Fruit fly (Drosophila melanogaster) whole organism, embryonic: ENCODE measurements around the gene Lcp65Ac.

ENCODE experiments used
- Awh ChIP-seq: fragments of 200-800 bp; sonication (Bioruptor generic); IDR thresholded peaks from 2 replicates; pipeline ENCODE4, ENCODE4 v1.3.6; 2022; ENCODE audit warnings: missing biosample characterization, missing genetic modification characterization
- B-H1 ChIP-seq: fragments of 200-800 bp; sonication (Bioruptor generic); IDR thresholded peaks from 3 replicates; pipeline ENCODE4 v1.3.6; 2022; ENCODE audit warnings: missing biosample characterization, missing genetic modification characterization
- C15 ChIP-seq: fragments of 200-800 bp; sonication (Bioruptor generic); IDR thresholded peaks from 3 replicates; pipeline ENCODE4 v1.3.6; 2022; ENCODE audit warnings: missing biosample characterization, missing genetic modification characterization
- CG10431 ChIP-seq: fragments of 200-800 bp; sonication (Bioruptor generic); optimal IDR thresholded peaks from 3 replicates; lab custom pipeline; 2018; ENCODE audit warnings: missing biosample characterization, mild to moderate bottlenecking, missing genetic modification characterization
- CG11398 ChIP-seq: fragments of 200-800 bp; sonication (Bioruptor generic); optimal IDR thresholded peaks from 2 replicates; lab custom pipeline; 2016; ENCODE audit warnings: missing biosample characterization, missing genetic modification characterization
- CG11456 ChIP-seq: fragments of 200-800 bp; sonication (Bioruptor generic); IDR thresholded peaks from 3 replicates; pipeline ENCODE4 v1.3.6; 2022; ENCODE audit warnings: missing biosample characterization, missing genetic modification characterization
- CG12942 ChIP-seq: fragments of 200-800 bp; sonication (Bioruptor generic); optimal IDR thresholded peaks from 3 replicates; lab custom pipeline; 2016; ENCODE audit warnings: missing biosample characterization, missing genetic modification characterization
- CG13894 ChIP-seq: fragments of 200-800 bp; sonication (Bioruptor generic); optimal IDR thresholded peaks from 3 replicates; lab custom pipeline; 2018; ENCODE audit warnings: missing biosample characterization, mild to moderate bottlenecking, missing genetic modification characterization, moderate library complexity
- CG15514 ChIP-seq: fragments of 200-800 bp; sonication (Bioruptor generic); optimal IDR thresholded peaks from 3 replicates; lab custom pipeline; 2017; ENCODE audit warnings: missing biosample characterization, missing genetic modification characterization, mild to moderate bottlenecking, moderate library complexity, missing genetic modification reagents
- CG15601 ChIP-seq: fragments of 200-800 bp; sonication (Bioruptor generic); optimal IDR thresholded peaks from 3 replicates; lab custom pipeline; 2019; ENCODE audit warnings: missing biosample characterization, mild to moderate bottlenecking, missing genetic modification characterization, moderate library complexity
- CG17359 ChIP-seq: fragments of 200-800 bp; sonication (Bioruptor generic); optimal IDR thresholded peaks from 3 replicates; lab custom pipeline; 2018; ENCODE audit warnings: missing biosample characterization, mild to moderate bottlenecking, missing genetic modification characterization, moderate library complexity
- CG1792 ChIP-seq: fragments of 200-800 bp; sonication (Bioruptor generic); optimal IDR thresholded peaks from 2 replicates; lab custom pipeline; 2016; ENCODE audit warnings: missing biosample characterization, missing genetic modification characterization
- CG1832 ChIP-seq: fragments of 200-800 bp; sonication (Bioruptor generic); optimal IDR thresholded peaks from 2 replicates; lab custom pipeline; 2017; ENCODE audit warnings: missing biosample characterization, mild to moderate bottlenecking, missing genetic modification characterization, inconsistent platforms
- CG30431 ChIP-seq: fragments of 200-800 bp; sonication (Bioruptor generic); optimal IDR thresholded peaks from 2 replicates; lab custom pipeline; 2017; ENCODE audit warnings: missing biosample characterization, missing genetic modification characterization
- CG3847 ChIP-seq: fragments of 200-800 bp; sonication (Bioruptor generic); IDR thresholded peaks from 2 replicates; pipeline ENCODE4 v1.3.6; 2022; ENCODE audit warnings: missing biosample characterization, missing genetic modification characterization
- CG6272 ChIP-seq: fragments of 200-800 bp; sonication (Bioruptor generic); IDR thresholded peaks from 2 replicates; pipeline ENCODE4 v1.3.6; 2022; ENCODE audit warnings: missing biosample characterization, missing genetic modification characterization
- CG6813 ChIP-seq: fragments of 200-800 bp; sonication (Bioruptor generic); optimal IDR thresholded peaks from 2 replicates; lab custom pipeline; 2017; ENCODE audit warnings: missing biosample characterization, missing genetic modification characterization, mild to moderate bottlenecking, moderate library complexity, missing genetic modification reagents
- CG6854 ChIP-seq: fragments of 200-800 bp; sonication (Bioruptor generic); optimal IDR thresholded peaks from 3 replicates; lab custom pipeline; 2017; ENCODE audit warnings: missing biosample characterization, mild to moderate bottlenecking, missing genetic modification characterization
- CG8944 ChIP-seq: fragments of 200-800 bp; sonication (Bioruptor generic); optimal IDR thresholded peaks from 3 replicates; lab custom pipeline; 2016; ENCODE audit warnings: missing biosample characterization, missing genetic modification characterization
- CG9437 ChIP-seq: fragments of 200-800 bp; sonication (Bioruptor generic); optimal IDR thresholded peaks from 2 replicates; lab custom pipeline; 2018; ENCODE audit warnings: missing biosample characterization, mild to moderate bottlenecking, missing genetic modification characterization
- Doc2 ChIP-seq: fragments of 200-800 bp; sonication (Bioruptor generic); IDR thresholded peaks from 2 replicates; pipeline ENCODE4 v1.3.6; 2022; ENCODE audit warnings: missing biosample characterization, missing genetic modification characterization
- ERR ChIP-seq: fragments of 200-800 bp; sonication (Bioruptor generic); optimal IDR thresholded peaks from 2 replicates; lab custom pipeline; 2016; ENCODE audit warnings: missing biosample characterization, missing genetic modification characterization
- H15 ChIP-seq: fragments of 200-800 bp; sonication (Bioruptor generic); IDR thresholded peaks from 3 replicates; pipeline ENCODE4 v1.3.6; 2022; ENCODE audit warnings: missing biosample characterization, missing genetic modification characterization
- HLHmδ ChIP-seq: fragments of 200-800 bp; sonication (Bioruptor generic); optimal IDR thresholded peaks from 2 replicates; lab custom pipeline; 2018; ENCODE audit warnings: missing biosample characterization, mild to moderate bottlenecking, missing genetic modification characterization, moderate library complexity
- Ptx1 ChIP-seq: fragments of 200-800 bp; sonication (Bioruptor generic); IDR thresholded peaks from 2 replicates; pipeline ENCODE4 v1.3.6; 2022; ENCODE audit warnings: missing biosample characterization, missing genetic modification characterization
- Stat92E ChIP-seq, 3 experiments: fragments of >200 bp in 2 of 3; fragments of 200-800 bp in 1 of 3; sonication (Bioruptor generic) in 1 of 3; optimal IDR thresholded peaks; 2 replicates each; lab custom pipeline; 2017 to 2019; ENCODE audit warnings: missing biosample characterization in 3 of 3, missing genetic modification characterization in 3 of 3, mild to moderate bottlenecking in 1 of 3, moderate library complexity in 1 of 3
- Tbp ChIP-seq: fragments of >200 bp; optimal IDR thresholded peaks from 2 replicates; lab custom pipeline; 2018; ENCODE audit warnings: missing biosample characterization, missing genetic modification characterization
- Xrp1 ChIP-seq: fragments of 200-800 bp; sonication (Bioruptor generic); IDR thresholded peaks from 2 replicates; pipeline ENCODE4 v1.3.6; 2022; ENCODE audit warnings: missing biosample characterization, missing genetic modification characterization
- abd-A ChIP-seq: fragments of 200-800 bp; sonication (Bioruptor generic); optimal IDR thresholded peaks from 3 replicates; lab custom pipeline; 2019; ENCODE audit warnings: missing biosample characterization, mild to moderate bottlenecking, missing genetic modification characterization, moderate library complexity
- aop ChIP-seq: fragments of 200-800 bp; sonication (Bioruptor generic); IDR thresholded peaks from 2 replicates; pipeline ENCODE4 v1.3.6; 2022; ENCODE audit warnings: missing biosample characterization, missing genetic modification characterization
- bcd ChIP-seq: fragments of 200-800 bp; sonication (Bioruptor generic); optimal IDR thresholded peaks from 2 replicates; lab custom pipeline; 2017; ENCODE audit warnings: missing biosample characterization, mild to moderate bottlenecking, missing genetic modification characterization
- chinmo ChIP-seq: fragments of 200-800 bp; sonication (Bioruptor generic); IDR thresholded peaks from 4 replicates; pipeline ENCODE4 v1.3.6; 2022; ENCODE audit warnings: missing biosample characterization, missing genetic modification characterization; ENCODE audit not compliant: partially characterized antibody
- chn ChIP-seq: fragments of 200-800 bp; sonication (Bioruptor generic); optimal IDR thresholded peaks from 2 replicates; lab custom pipeline; 2016; ENCODE audit warnings: missing biosample characterization, missing genetic modification characterization
- disco-r ChIP-seq: fragments of 200-800 bp; sonication (Bioruptor generic); optimal IDR thresholded peaks from 2 replicates; lab custom pipeline; 2016; ENCODE audit warnings: missing biosample characterization, missing genetic modification characterization
- eyg ChIP-seq: fragments of 200-800 bp; sonication (Bioruptor generic); optimal IDR thresholded peaks from 3 replicates; lab custom pipeline; 2016; ENCODE audit warnings: missing biosample characterization, missing genetic modification characterization
- grn ChIP-seq: fragments of 200-800 bp; sonication (Bioruptor generic); optimal IDR thresholded peaks from 3 replicates; lab custom pipeline; 2017; ENCODE audit warnings: missing biosample characterization, missing genetic modification characterization
- nau ChIP-seq: fragments of 200-800 bp; sonication (Bioruptor generic); optimal IDR thresholded peaks from 3 replicates; lab custom pipeline; 2017; ENCODE audit warnings: missing biosample characterization, mild to moderate bottlenecking, missing genetic modification characterization, missing genetic modification reagents
- oc ChIP-seq: fragments of 200-800 bp; sonication (Bioruptor generic); optimal IDR thresholded peaks from 2 replicates; lab custom pipeline; 2018; ENCODE audit warnings: missing biosample characterization, mild to moderate bottlenecking, missing genetic modification characterization, moderate library complexity
- rib ChIP-seq: fragments of 200-800 bp; sonication (Bioruptor generic); IDR thresholded peaks from 2 replicates; pipeline ENCODE4 v1.3.6; 2022; ENCODE audit warnings: missing biosample characterization, missing genetic modification characterization
- row ChIP-seq: fragments of 200-800 bp; sonication (Bioruptor generic); IDR thresholded peaks from 3 replicates; pipeline ENCODE4 v1.3.6; 2022; ENCODE audit warnings: missing biosample characterization, missing genetic modification characterization
- sd ChIP-seq: fragments of 200-800 bp; sonication (Bioruptor generic); optimal IDR thresholded peaks from 3 replicates; lab custom pipeline; 2018; ENCODE audit warnings: missing biosample characterization, mild to moderate bottlenecking, missing genetic modification characterization, moderate library complexity
- shn ChIP-seq: fragments of 200-800 bp; sonication (Bioruptor generic); optimal IDR thresholded peaks from 3 replicates; lab custom pipeline; 2016; ENCODE audit warnings: missing biosample characterization, missing genetic modification characterization
- slbo ChIP-seq: fragments of 200-800 bp; sonication (Bioruptor generic); IDR thresholded peaks from 2 replicates; pipeline ENCODE4 v1.3.6; 2022; ENCODE audit warnings: missing biosample characterization, missing genetic modification characterization
- sug ChIP-seq: fragments of 200-800 bp; optimal IDR thresholded peaks from 2 replicates; lab custom pipeline; 2019; ENCODE audit warnings: missing biosample characterization, mild to moderate bottlenecking, missing genetic modification characterization, moderate library complexity
- toy ChIP-seq: fragments of 200-800 bp; sonication (Bioruptor generic); IDR thresholded peaks from 2 replicates; pipeline ENCODE4 v1.3.6; 2022; ENCODE audit warnings: missing biosample characterization, missing genetic modification characterization
- vvl ChIP-seq: fragments of 200-800 bp; sonication (Bioruptor generic); IDR thresholded peaks from 2 replicates; pipeline ENCODE4 v1.3.6; 2022; ENCODE audit warnings: missing biosample characterization, missing genetic modification characterization
- zf30C ChIP-seq: fragments of 200-800 bp; sonication (Bioruptor generic); optimal IDR thresholded peaks from 3 replicates; lab custom pipeline; 2018; ENCODE audit warnings: missing biosample characterization, mild to moderate bottlenecking, missing genetic modification characterization
- zfh1 ChIP-seq: fragments of 200-800 bp; sonication (Bioruptor generic); IDR thresholded peaks from 3 replicates; pipeline ENCODE4 v1.3.6; 2022; ENCODE audit warnings: missing biosample characterization, missing genetic modification characterization

Gene Lcp65Ac

dm6 chr3L:6138018-6138417, 6.6 kb upstream of the Lcp65Ac start, which contains the start of gene Lcp65Ae (continued):
- TF ChIP-seq Stat92E (GFP tag; optimal IDR thresholded peaks at IDR 0.05; lab: Kevin White, UChicago) (no peak), Tbp (GFP tag; lab: Kevin White, UChicago) (no peak), row (GFP tag; lab: Robert Waterston, UW) (no peak)
- TF ChIP-seq, all 482 proteins: peak for 0

dm6 chr3L:6138586-6138985, 6.0 kb upstream of the Lcp65Ac start:
- TF ChIP-seq B-H1 (GFP tag; lab: Robert Waterston, UW) (no peak), nau (no peak), Xrp1 (GFP tag; lab: Robert Waterston, UW) (no peak), CG11398 (GFP tag; lab: Kevin White, UChicago) (no peak), chinmo (GFP tag; lab: Robert Waterston, UW) (peak; percentile 79; the same call in 3 of the 4 replicates), zfh1 (GFP tag; lab: Robert Waterston, UW) (no peak), aop (GFP tag; lab: Robert Waterston, UW) (no peak), Doc2 (GFP tag; lab: Robert Waterston, UW) (no peak), CG8944 (GFP tag; lab: Kevin White, UChicago) (no peak), CG1832 (no peak), sd (tag; lab: Kevin White, UChicago) (peak; percentile 51), vvl (GFP tag; lab: Robert Waterston, UW) (peak; percentile 76), abd-A (tag; lab: Kevin White, UChicago) (peak; percentile 62), rib (GFP tag; lab: Robert Waterston, UW) (peak; percentile 51; the same call in 1 of the 2 replicates), HLHmδ (GFP tag; lab: Kevin White, UChicago) (no peak), sug (tag; lab: Kevin White, UChicago) (no peak), CG15601 (tag; lab: Kevin White, UChicago) (no peak)
- TF ChIP-seq, all 482 proteins: peak for 5

- no peak for TF ChIP-seq zf30C
- no peak for TF ChIP-seq disco-r (GFP tag; lab: Kevin White, UChicago)
- TF ChIP-seq CG3847, result no peak
- no peak for TF ChIP-seq CG30431 (GFP tag; lab: Kevin White, UChicago)
- TF ChIP-seq sug (tag; lab: Kevin White, UChicago), result no peak
- no peak for TF ChIP-seq CG1792 (GFP tag; lab: Kevin White, UChicago)
- no peak for TF ChIP-seq toy
- no peak for TF ChIP-seq CG6813 (GFP tag; lab: Kevin White, UChicago)
- no peak for TF ChIP-seq CG6272 (GFP tag; lab: Robert Waterston, UW)
- TF ChIP-seq Ptx1 (GFP tag; lab: Robert Waterston, UW), result no peak
- peak; percentile 55 for TF ChIP-seq Awh (GFP tag; lab: Robert Waterston, UW)
- TF ChIP-seq CG10431 (GFP tag; lab: Kevin White, UChicago), result no peak
- no peak for TF ChIP-seq CG15514 (GFP tag; lab: Kevin White, UChicago)
- no peak for TF ChIP-seq CG13894
- TF ChIP-seq C15 (GFP tag; lab: Robert Waterston, UW), result no peak
- TF ChIP-seq CG11456 (GFP tag; lab: Robert Waterston, UW), result no peak
- no peak for TF ChIP-seq chn (GFP tag; lab: Kevin White, UChicago)
- TF ChIP-seq bcd (GFP tag; lab: Kevin White, UChicago), result no peak
- no peak for TF ChIP-seq shn
- TF ChIP-seq slbo (GFP tag; lab: Robert Waterston, UW), result no peak
- TF ChIP-seq H15 (GFP tag; lab: Robert Waterston, UW), result no peak
- no peak for TF ChIP-seq CG9437 (GFP tag; lab: Kevin White, UChicago)
- TF ChIP-seq CG6854 (GFP tag; lab: Kevin White, UChicago), result no peak
- no peak for TF ChIP-seq CG12942 (GFP tag; lab: Kevin White, UChicago)
- no peak for TF ChIP-seq eyg (GFP tag; lab: Kevin White, UChicago)
- TF ChIP-seq oc (tag; lab: Kevin White, UChicago), result peak; percentile 22
- peak; percentile 15 for TF ChIP-seq sd (tag; lab: Kevin White, UChicago)
- no peak for TF ChIP-seq ERR (GFP tag; lab: Kevin White, UChicago)
- TF ChIP-seq grn, result no peak
- TF ChIP-seq CG17359 (tag; lab: Kevin White, UChicago), result peak; percentile 40
Measured at dm6 chr3L:6139924-6140574, 4.6 kb upstream of the Lcp65Ac start, which contains the start of gene Cpr65Av. TSS of gene Cpr65Av (minus strand) at chr3L:6139974.
